Fruit fly (Drosophila melanogaster) whole organism, embryonic: ENCODE results near the gene UQCR-6.4L.

Experiments used
- ATbp ChIP-seq: fragments of 200-800 bp; sonication (Bioruptor generic); optimal IDR thresholded peaks from 2 replicates; lab custom pipeline; 2017; ENCODE audit warnings: missing biosample characterization, mild to moderate bottlenecking, missing genetic modification characterization, missing genetic modification reagents
- Aef1 ChIP-seq: fragments of 200-800 bp; sonication (Bioruptor generic); IDR thresholded peaks from 3 replicates; pipeline ENCODE4 v1.3.6; 2022; ENCODE audit warnings: missing biosample characterization, missing genetic modification characterization
- Atf6 ChIP-seq: fragments of 200-800 bp; sonication (Bioruptor generic); IDR thresholded peaks from 2 replicates; pipeline ENCODE4 v1.3.6; 2022; ENCODE audit warnings: missing biosample characterization, missing genetic modification characterization
- CG10462 ChIP-seq: fragments of 200-800 bp; sonication (Bioruptor generic); optimal IDR thresholded peaks from 2 replicates; lab custom pipeline; 2016; ENCODE audit warnings: missing biosample characterization, missing genetic modification characterization
- CG10654 ChIP-seq: fragments of 200-800 bp; sonication (Bioruptor generic); optimal IDR thresholded peaks from 2 replicates; lab custom pipeline; 2016; ENCODE audit warnings: missing biosample characterization, missing genetic modification characterization
- CG11695 ChIP-seq: fragments of 200-800 bp; sonication (Bioruptor generic); IDR thresholded peaks from 3 replicates; pipeline ENCODE4 v1.3.6; 2022; ENCODE audit warnings: missing biosample characterization, missing genetic modification characterization
- CG12104 ChIP-seq: fragments of 200-800 bp; sonication (Bioruptor generic); optimal IDR thresholded peaks from 3 replicates; lab custom pipeline; 2016; ENCODE audit warnings: missing biosample characterization, missing genetic modification characterization
- CG12391 ChIP-seq: fragments of 200-800 bp; sonication (Bioruptor generic); optimal IDR thresholded peaks from 3 replicates; lab custom pipeline; 2018; ENCODE audit warnings: missing biosample characterization, mild to moderate bottlenecking, missing genetic modification characterization, moderate library complexity
- CG12769 ChIP-seq: fragments of 200-800 bp; sonication (Bioruptor generic); optimal IDR thresholded peaks from 2 replicates; lab custom pipeline; 2019; ENCODE audit warnings: missing biosample characterization, mild to moderate bottlenecking, missing genetic modification characterization, moderate library complexity
- CG14965 ChIP-seq: fragments of 200-800 bp; sonication (Bioruptor generic); optimal IDR thresholded peaks from 2 replicates; lab custom pipeline; 2016; ENCODE audit warnings: missing biosample characterization, missing genetic modification characterization, borderline replicate concordance
- CG15514 ChIP-seq: fragments of 200-800 bp; sonication (Bioruptor generic); optimal IDR thresholded peaks from 3 replicates; lab custom pipeline; 2017; ENCODE audit warnings: missing biosample characterization, missing genetic modification characterization, mild to moderate bottlenecking, moderate library complexity, missing genetic modification reagents
- CG17802 ChIP-seq: fragments of 200-800 bp; sonication (Bioruptor generic); optimal IDR thresholded peaks from 2 replicates; lab custom pipeline; 2018; ENCODE audit warnings: missing biosample characterization, mild to moderate bottlenecking, missing genetic modification characterization, moderate library complexity
- CG30431 ChIP-seq: fragments of 200-800 bp; sonication (Bioruptor generic); optimal IDR thresholded peaks from 2 replicates; lab custom pipeline; 2017; ENCODE audit warnings: missing biosample characterization, missing genetic modification characterization
- CG33213 ChIP-seq: fragments of 200-800 bp; sonication (Bioruptor generic); optimal IDR thresholded peaks from 3 replicates; lab custom pipeline; 2016; ENCODE audit warnings: missing biosample characterization, missing genetic modification characterization
- CG3847 ChIP-seq: fragments of 200-800 bp; sonication (Bioruptor generic); IDR thresholded peaks from 2 replicates; pipeline ENCODE4 v1.3.6; 2022; ENCODE audit warnings: missing biosample characterization, missing genetic modification characterization
- CG4424 ChIP-seq: fragments of 200-800 bp; sonication (Bioruptor generic); optimal IDR thresholded peaks from 3 replicates; lab custom pipeline; 2016; ENCODE audit warnings: missing biosample characterization, missing genetic modification characterization
- CG6813 ChIP-seq: fragments of 200-800 bp; sonication (Bioruptor generic); optimal IDR thresholded peaks from 2 replicates; lab custom pipeline; 2017; ENCODE audit warnings: missing biosample characterization, missing genetic modification characterization, mild to moderate bottlenecking, moderate library complexity, missing genetic modification reagents
- CG6854 ChIP-seq: fragments of 200-800 bp; sonication (Bioruptor generic); optimal IDR thresholded peaks from 3 replicates; lab custom pipeline; 2017; ENCODE audit warnings: missing biosample characterization, mild to moderate bottlenecking, missing genetic modification characterization
- CG7556 ChIP-seq: fragments of 200-800 bp; sonication (Bioruptor generic); optimal IDR thresholded peaks from 2 replicates; lab custom pipeline; 2017; ENCODE audit warnings: missing biosample characterization, mild to moderate bottlenecking, missing genetic modification characterization
- CG8765 ChIP-seq: fragments of 200-800 bp; sonication (Bioruptor generic); IDR thresholded peaks from 2 replicates; pipeline ENCODE4 v1.3.6; 2022; ENCODE audit warnings: missing biosample characterization, missing genetic modification characterization
- CTCF ChIP-seq: fragments of 200-800 bp; sonication (Bioruptor generic); optimal IDR thresholded peaks from 2 replicates; lab custom pipeline; 2017; ENCODE audit warnings: missing biosample characterization, mild to moderate bottlenecking, missing genetic modification characterization, moderate library complexity
- D19B ChIP-seq: fragments of 200-800 bp; sonication (Bioruptor generic); optimal IDR thresholded peaks from 2 replicates; lab custom pipeline; 2017; ENCODE audit warnings: missing biosample characterization, mild to moderate bottlenecking, missing genetic modification characterization
- Dbx ChIP-seq: fragments of 200-800 bp; sonication (Bioruptor generic); IDR thresholded peaks from 3 replicates; pipeline ENCODE4 v1.3.6; 2022; ENCODE audit warnings: missing biosample characterization, missing genetic modification characterization
- Dip2 ChIP-seq: fragments of 200-800 bp; sonication (Bioruptor generic); IDR thresholded peaks from 2 replicates; pipeline ENCODE4 v1.3.6; 2022; ENCODE audit warnings: missing biosample characterization, missing genetic modification characterization
- Dll ChIP-seq: fragments of 200-800 bp; sonication (Bioruptor generic); IDR thresholded peaks from 4 replicates; pipeline ENCODE4 v1.3.6; 2022; ENCODE audit warnings: missing biosample characterization, missing genetic modification characterization; ENCODE audit not compliant: partially characterized antibody
- Elba2 ChIP-seq: fragments of 200-800 bp; sonication (Bioruptor generic); optimal IDR thresholded peaks from 3 replicates; lab custom pipeline; 2016; ENCODE audit warnings: missing biosample characterization, missing genetic modification characterization
- Gsc ChIP-seq: fragments of 200-800 bp; sonication (Bioruptor generic); IDR thresholded peaks from 2 replicates; pipeline ENCODE4 v1.3.6; 2022; ENCODE audit warnings: missing biosample characterization, missing genetic modification characterization
- HHEX ChIP-seq: fragments of 200-800 bp; sonication (Bioruptor generic); optimal IDR thresholded peaks from 3 replicates; lab custom pipeline; 2017; ENCODE audit warnings: missing biosample characterization, mild to moderate bottlenecking, missing genetic modification characterization, missing genetic modification reagents
- MESR4 ChIP-seq: fragments of 200-800 bp; sonication (Bioruptor generic); optimal IDR thresholded peaks from 2 replicates; lab custom pipeline; 2018; ENCODE audit warnings: missing biosample characterization, mild to moderate bottlenecking, missing genetic modification characterization, moderate library complexity
- NC2β ChIP-seq: fragments of 200-800 bp; sonication (Bioruptor generic); optimal IDR thresholded peaks from 2 replicates; lab custom pipeline; 2016; ENCODE audit warnings: missing biosample characterization, missing genetic modification characterization
- Nf-YC ChIP-seq: fragments of 200-800 bp; optimal IDR thresholded peaks from 3 replicates; lab custom pipeline; 2019; ENCODE audit warnings: missing biosample characterization, mild to moderate bottlenecking, missing genetic modification characterization, moderate library complexity
- PHDP ChIP-seq: fragments of 200-800 bp; sonication (Bioruptor generic); optimal IDR thresholded peaks from 3 replicates; lab custom pipeline; 2018; ENCODE audit warnings: missing biosample characterization, mild to moderate bottlenecking, missing genetic modification characterization, moderate library complexity
- ac ChIP-seq: fragments of 200-800 bp; sonication (Bioruptor generic); optimal IDR thresholded peaks from 3 replicates; lab custom pipeline; 2017; ENCODE audit warnings: missing biosample characterization, mild to moderate bottlenecking, missing genetic modification characterization
- al ChIP-seq: fragments of 200-800 bp; sonication (Bioruptor generic); IDR thresholded peaks from 2 replicates; pipeline ENCODE4 v1.3.6; 2022; ENCODE audit warnings: missing biosample characterization, missing genetic modification characterization
- ap ChIP-seq: fragments of 200-800 bp; sonication (Bioruptor generic); IDR thresholded peaks from 2 replicates; pipeline ENCODE4 v1.3.6; 2022; ENCODE audit warnings: missing biosample characterization, missing genetic modification characterization
- br ChIP-seq: fragments of >200 bp; optimal IDR thresholded peaks from 2 replicates; lab custom pipeline; 2017
- da ChIP-seq: fragments of 200-800 bp; sonication (Bioruptor generic); optimal IDR thresholded peaks from 2 replicates; lab custom pipeline; 2016; ENCODE audit warnings: missing biosample characterization, missing genetic modification characterization
- danr ChIP-seq: fragments of 200-800 bp; sonication (Bioruptor generic); IDR thresholded peaks from 2 replicates; pipeline ENCODE4 v1.3.6; 2022; ENCODE audit warnings: missing biosample characterization, missing genetic modification characterization
- fd3F ChIP-seq: fragments of 200-800 bp; sonication (Bioruptor generic); optimal IDR thresholded peaks from 2 replicates; lab custom pipeline; 2018; ENCODE audit warnings: missing biosample characterization, mild to moderate bottlenecking, missing genetic modification characterization, moderate library complexity
- gsb ChIP-seq: fragments of 200-800 bp; sonication (Bioruptor generic); IDR thresholded peaks from 2 replicates; pipeline ENCODE4 v1.3.6; 2022; ENCODE audit warnings: missing biosample characterization, missing genetic modification characterization
- inv ChIP-seq: fragments of 200-800 bp; sonication (Bioruptor generic); IDR thresholded peaks from 2 replicates; pipeline ENCODE4 v1.3.6; 2022; ENCODE audit warnings: missing biosample characterization, missing genetic modification characterization; ENCODE audit not compliant: partially characterized antibody
- jigr1 ChIP-seq: fragments of 200-800 bp; sonication (Bioruptor generic); IDR thresholded peaks from 3 replicates; pipeline ENCODE4 v1.3.6; 2022; ENCODE audit warnings: missing biosample characterization, missing genetic modification characterization
- nmo ChIP-seq: fragments of 200-800 bp; sonication (Bioruptor generic); optimal IDR thresholded peaks from 2 replicates; lab custom pipeline; 2018; ENCODE audit warnings: missing biosample characterization, mild to moderate bottlenecking, missing genetic modification characterization, moderate library complexity
- otp ChIP-seq: fragments of 200-800 bp; sonication (Bioruptor generic); IDR thresholded peaks from 3 replicates; pipeline ENCODE4, ENCODE4 v1.3.6; 2022; ENCODE audit warnings: missing biosample characterization, missing genetic modification characterization
- phol ChIP-seq: fragments of 200-800 bp; sonication (Bioruptor generic); optimal IDR thresholded peaks from 3 replicates; lab custom pipeline; 2018; ENCODE audit warnings: missing biosample characterization, mild to moderate bottlenecking, missing genetic modification characterization, moderate library complexity
- sens ChIP-seq: fragments of 200-800 bp; sonication (Bioruptor generic); peaks from one replicate; lab custom pipeline; 2016; ENCODE audit warnings: missing biosample characterization, missing genetic modification characterization
- slbo ChIP-seq: fragments of 200-800 bp; sonication (Bioruptor generic); IDR thresholded peaks from 2 replicates; pipeline ENCODE4 v1.3.6; 2022; ENCODE audit warnings: missing biosample characterization, missing genetic modification characterization
- twi ChIP-seq: fragments of 200-800 bp; optimal IDR thresholded peaks from 2 replicates; lab custom pipeline; 2019; ENCODE audit warnings: missing biosample characterization, mild to moderate bottlenecking, missing genetic modification characterization, moderate library complexity
- wdn ChIP-seq: fragments of 200-800 bp; sonication (Bioruptor generic); IDR thresholded peaks from 2 replicates; pipeline ENCODE4 v1.3.6; 2022; ENCODE audit warnings: missing biosample characterization, missing genetic modification characterization
- zen2 ChIP-seq: fragments of 200-800 bp; sonication (Bioruptor generic); IDR thresholded peaks from 3 replicates; pipeline ENCODE4 v1.3.6; 2022; ENCODE audit warnings: missing biosample characterization, missing genetic modification characterization; ENCODE audit not compliant: partially characterized antibody
- zfh1 ChIP-seq: fragments of 200-800 bp; sonication (Bioruptor generic); IDR thresholded peaks from 3 replicates; pipeline ENCODE4 v1.3.6; 2022; ENCODE audit warnings: missing biosample characterization, missing genetic modification characterization
- zfh2 ChIP-seq: fragments of 200-800 bp; sonication (Bioruptor generic); optimal IDR thresholded peaks from 2 replicates; lab custom pipeline; 2016; ENCODE audit warnings: missing biosample characterization, missing genetic modification characterization

UQCR-6.4L gene

dm6 chr3L:16533932-16534331, 32.6 kb upstream of the UQCR-6.4L start (continued):
- TF ChIP-seq Dll (GFP tag; lab: Robert Waterston, UW), result no peak
- no peak for TF ChIP-seq da
- peak; percentile 17 for TF ChIP-seq CTCF (GFP tag; lab: Kevin White, UChicago)
- peak; percentile 57 for TF ChIP-seq gsb (GFP tag; lab: Robert Waterston, UW)
- TF ChIP-seq br (lab: Kevin White, UChicago), result no peak
- TF ChIP-seq ap (GFP tag; lab: Robert Waterston, UW), result peak; percentile 49; the same call in 1 of the 2 replicates
- peak; percentile 47 for TF ChIP-seq zfh2 (GFP tag; lab: Kevin White, UChicago)
- TF ChIP-seq ATbp (GFP tag; lab: Kevin White, UChicago), result peak; percentile 70
- peak; percentile 1 for TF ChIP-seq CG14965 (GFP tag; lab: Kevin White, UChicago)
- peak; percentile 79 for TF ChIP-seq fd3F (GFP tag; lab: Kevin White, UChicago)
- TF ChIP-seq CG10462 (GFP tag; lab: Kevin White, UChicago), result peak; percentile 67
- TF ChIP-seq CG12769 (tag; lab: Kevin White, UChicago), result no peak
- peak; percentile 78 for TF ChIP-seq CG12104 (GFP tag; lab: Kevin White, UChicago)
- TF ChIP-seq CG30431 (GFP tag; lab: Kevin White, UChicago), result peak; percentile 70
- TF ChIP-seq CG4424, result peak; percentile 86
- TF ChIP-seq al (GFP tag; lab: Robert Waterston, UW), result peak; percentile 59; the same call in 1 of the 2 replicates
- peak; percentile 95 for TF ChIP-seq sens
- TF ChIP-seq HHEX, result peak; percentile 78
- peak; percentile 49 for TF ChIP-seq CG15514 (GFP tag; lab: Kevin White, UChicago)
- TF ChIP-seq D19B (GFP tag; lab: Kevin White, UChicago), result peak; percentile 53
- peak; percentile 92 for TF ChIP-seq phol
- no peak for TF ChIP-seq CG8765 (GFP tag; lab: Robert Waterston, UW)
- no peak for TF ChIP-seq zen2
- peak; percentile 86 for TF ChIP-seq CG12391 (tag; lab: Kevin White, UChicago)
- TF ChIP-seq Nf-YC (tag; lab: Kevin White, UChicago), result peak; percentile 57
- peak; percentile 91 for TF ChIP-seq nmo
- peak; percentile 81 for TF ChIP-seq twi (tag; lab: Kevin White, UChicago)
- TF ChIP-seq PHDP (tag; lab: Kevin White, UChicago), result peak; percentile 88
- no peak; the same call in 2 of the 3 replicates for TF ChIP-seq CG11695 (GFP tag; lab: Robert Waterston, UW)
- peak; percentile 69; the same call in 1 of the 2 replicates for TF ChIP-seq wdn (GFP tag; lab: Robert Waterston, UW)
- peak; percentile 54; the same call in 1 of the 2 replicates for TF ChIP-seq Gsc (GFP tag; lab: Robert Waterston, UW)
- TF ChIP-seq ac (GFP tag; lab: Kevin White, UChicago), result no peak
- peak; percentile 53 for TF ChIP-seq CG17802 (tag; lab: Kevin White, UChicago)
- peak; percentile 65 for TF ChIP-seq CG6813 (GFP tag; lab: Kevin White, UChicago)
- no peak for TF ChIP-seq zfh1 (GFP tag; lab: Robert Waterston, UW)
- peak; percentile 30 for TF ChIP-seq CG33213 (GFP tag; lab: Kevin White, UChicago)
- TF ChIP-seq jigr1, result no peak
- peak; percentile 63 for TF ChIP-seq CG3847 (GFP tag; lab: Robert Waterston, UW)
- peak; percentile 77 for TF ChIP-seq Aef1
- TF ChIP-seq CG6854 (GFP tag; lab: Kevin White, UChicago), result peak; percentile 42
- peak; percentile 39 for TF ChIP-seq NC2β
- TF ChIP-seq inv, result no peak
- peak; percentile 88 for TF ChIP-seq CG7556
- TF ChIP-seq slbo, result peak; percentile 71
- TF ChIP-seq danr (GFP tag; lab: Robert Waterston, UW), result peak; percentile 49
- TF ChIP-seq otp (GFP tag; lab: Robert Waterston, UW), result peak; percentile 49; the same call in 1 of the 3 replicates
- peak; percentile 64; the same call in 2 of the 3 replicates for TF ChIP-seq Dbx (GFP tag; lab: Robert Waterston, UW)
- TF ChIP-seq Elba2 (GFP tag; lab: Kevin White, UChicago), result no peak
- no peak for TF ChIP-seq Dip2 (GFP tag; lab: Robert Waterston, UW)
- TF ChIP-seq MESR4 (GFP tag; lab: Kevin White, UChicago), result no peak
- TF ChIP-seq CG10654 (GFP tag; lab: Kevin White, UChicago), result peak; percentile 67
- peak; percentile 83 for TF ChIP-seq Atf6 (GFP tag; lab: Robert Waterston, UW)
